Fruit fly (Drosophila melanogaster): ENCODE results near the gene Iml1.

The Iml1 gene

DNA sequence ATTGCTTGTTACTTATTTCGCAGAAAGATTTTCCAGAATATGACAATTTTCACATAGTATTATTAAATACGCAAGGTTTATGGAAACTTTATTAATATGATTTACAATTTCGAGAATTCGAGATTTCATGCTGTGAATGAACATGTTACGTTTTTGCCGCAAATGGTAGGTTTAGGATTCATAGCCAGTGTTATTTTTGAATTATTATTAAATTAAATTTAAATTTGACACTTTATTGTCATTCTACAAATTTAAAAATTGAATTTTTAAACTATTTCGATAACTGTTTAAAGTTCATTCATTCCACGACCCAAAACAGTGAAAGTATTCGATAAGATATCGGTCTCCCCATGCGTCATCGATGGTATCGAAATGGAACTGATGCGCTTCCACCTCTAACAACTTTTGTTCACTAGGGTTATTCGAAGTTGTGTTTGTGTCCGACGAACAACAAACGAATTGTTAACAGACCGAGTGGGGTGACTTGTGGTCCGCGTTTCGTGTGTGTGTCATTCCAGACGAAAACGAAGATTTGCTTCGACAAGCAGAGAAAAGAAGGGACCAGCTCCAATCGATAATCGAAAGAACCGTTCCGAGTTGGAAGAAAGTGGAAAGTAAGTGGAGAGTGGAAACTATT, 12.0 kb upstream of the Iml1 start, which contains the start of the genes CG32313 and Pcyt1 (continued):
- TF ChIP-seq CG5245 (GFP tag; optimal IDR thresholded peaks at IDR 0.05) (no peak), usp (GFP tag; optimal IDR thresholded peaks at IDR 0.05) (no peak), zfh2 (GFP tag; optimal IDR thresholded peaks at IDR 0.05) (no peak), CG13424 (tag; optimal IDR thresholded peaks at IDR 0.05) (no peak), tgo (GFP tag; IDR thresholded peaks at IDR 0.05) (no peak), gro (GFP tag; optimal IDR thresholded peaks at IDR 0.05) (peak; percentile 76), grn (GFP tag; optimal IDR thresholded peaks at IDR 0.05) (no peak), C15 (GFP tag; IDR thresholded peaks at IDR 0.05) (no peak), her (GFP tag; optimal IDR thresholded peaks at IDR 0.05) (peak; percentile 41), Spps (tag; optimal IDR thresholded peaks at IDR 0.05) (no peak), Sox102F (GFP tag; optimal IDR thresholded peaks at IDR 0.05) (no peak), sens (GFP tag) (no peak), CG12391 (tag; optimal IDR thresholded peaks at IDR 0.05) (peak; percentile 36), Tbp (GFP tag; optimal IDR thresholded peaks at IDR 0.05) (no peak), CG17359 (tag; optimal IDR thresholded peaks at IDR 0.05) (peak; percentile 17), tin (GFP tag; optimal IDR thresholded peaks at IDR 0.05) (no peak), CG17361 (GFP tag; IDR thresholded peaks at IDR 0.05) (no peak), Myb (GFP tag; optimal IDR thresholded peaks at IDR 0.05) (peak; percentile 58), dmrt99B (tag; optimal IDR thresholded peaks at IDR 0.05) (no peak), CG2875 (GFP tag; optimal IDR thresholded peaks at IDR 0.05) (peak; percentile 23), Lhr (GFP tag; optimal IDR thresholded peaks at IDR 0.05) (peak; percentile 62), CG11560 (tag; IDR thresholded peaks at IDR 0.05) (peak; percentile 99), CG10321 (GFP tag; IDR thresholded peaks at IDR 0.05) (no peak), crol (GFP tag; IDR thresholded peaks at IDR 0.05) (no peak), Dll (GFP tag; IDR thresholded peaks at IDR 0.05; ENCODE audit: partially characterized antibody) (peak; percentile 85), lab (GFP tag; optimal IDR thresholded peaks at IDR 0.05) (peak; percentile 27), CG8944 (GFP tag; optimal IDR thresholded peaks at IDR 0.05) (no peak), Adf1 (GFP tag; IDR thresholded peaks at IDR 0.05) (no peak), dm (GFP tag; optimal IDR thresholded peaks at IDR 0.05) (no peak), CG9797 (GFP tag; optimal IDR thresholded peaks at IDR 0.05) (peak; percentile 31), CG8765 (GFP tag; IDR thresholded peaks at IDR 0.05) (no peak), CG10565 (GFP tag; optimal IDR thresholded peaks at IDR 0.05) (no peak), CG15514 (GFP tag; optimal IDR thresholded peaks at IDR 0.05) (peak; percentile 91), tap (tag; optimal IDR thresholded peaks at IDR 0.05) (peak; percentile 49), CG30403 (GFP tag; optimal IDR thresholded peaks at IDR 0.05) (no peak), fru (optimal IDR thresholded peaks at IDR 0.05) (no peak), wdn (GFP tag; IDR thresholded peaks at IDR 0.05) (0 out of 2 replicates have a peak, but pooled peaks have one; percentile 27), BtbVII (GFP tag; optimal IDR thresholded peaks at IDR 0.05) (peak; percentile 0), Eip74EF (GFP tag; optimal IDR thresholded peaks at IDR 0.05) (no peak), CG1233 (GFP tag; optimal IDR thresholded peaks at IDR 0.05) (no peak), Bteb2 (GFP tag; optimal IDR thresholded peaks at IDR 0.05) (no peak), CG8478 (optimal IDR thresholded peaks at IDR 0.05) (no peak), pb (GFP tag; optimal IDR thresholded peaks at IDR 0.05) (no peak), nerfin-1 (tag; optimal IDR thresholded peaks at IDR 0.05) (peak; percentile 92), Hr3 (GFP tag; optimal IDR thresholded peaks at IDR 0.05) (no peak), crc (GFP tag; optimal IDR thresholded peaks at IDR 0.05) (no peak), schlank (tag; optimal IDR thresholded peaks at IDR 0.05) (no peak), Dad (GFP tag; optimal IDR thresholded peaks at IDR 0.05) (no peak), CG18764 (GFP tag; optimal IDR thresholded peaks at IDR 0.05) (no peak), sd (tag; optimal IDR thresholded peaks at IDR 0.05) (peak; percentile 75), Nf-YC (tag; optimal IDR thresholded peaks at IDR 0.05) (peak; percentile 33), Sry-δ (GFP tag; optimal IDR thresholded peaks at IDR 0.05) (peak; percentile 96)

Measured in whole organism, embryonic.